Fruit fly (Drosophila melanogaster): ENCODE measurements around the gene CG32195.

- no peak for TF ChIP-seq Crg-1 (GFP tag; optimal IDR thresholded peaks at IDR 0.05)
- no peak for TF ChIP-seq cnc (optimal IDR thresholded peaks at IDR 0.05)
- no peak for TF ChIP-seq pad (GFP tag; optimal IDR thresholded peaks at IDR 0.05)
- TF ChIP-seq kay (GFP tag; ENCODE audit: borderline replicate concordance) = no peak
- no peak for TF ChIP-seq CG33017 (tag; optimal IDR thresholded peaks at IDR 0.05)
- TF ChIP-seq CG7101 (tag; optimal IDR thresholded peaks at IDR 0.05) = no peak
- peak; percentile 16 for TF ChIP-seq CG14711 (tag; optimal IDR thresholded peaks at IDR 0.05)
Measured at dm6 chr3L:18088027-18088426, 24.7 kb upstream of the CG32195 start.
